Worm (Caenorhabditis elegans) whole organism, L2 larva: ENCODE measurements around the gene C04F6.9.

Experiments
- C34F6.9 ChIP-seq: fragments of 150-350 bp; optimal IDR thresholded peaks from 2 replicates; lab custom pipeline; 2014; ENCODE audit warnings: missing biosample characterization, missing genetic modification characterization
- R02D3.7 ChIP-seq: fragments of 150-350 bp; optimal IDR thresholded peaks from 2 replicates; lab custom pipeline; 2014; ENCODE audit warnings: missing biosample characterization, missing genetic modification characterization
- Y55F3AM.14 ChIP-seq: fragments of 200-800 bp; sonication (Bioruptor generic); optimal IDR thresholded peaks from 2 replicates; lab custom pipeline; 2018; ENCODE audit warnings: mild to moderate bottlenecking, missing genetic modification characterization, missing compliant biosample characterization
- ama-1 ChIP-seq: fragments of 150-350 bp; optimal IDR thresholded peaks from 2 replicates; lab custom pipeline; 2018; ENCODE audit warnings: inconsistent platforms
- ceh-82 ChIP-seq: fragments of 150-350 bp; optimal IDR thresholded peaks from 2 replicates; lab custom pipeline; 2014; ENCODE audit warnings: missing biosample characterization, missing genetic modification characterization
- crh-2 ChIP-seq: sonication (generic microtip); optimal IDR thresholded peaks from 2 replicates; lab custom pipeline; 2017; ENCODE audit warnings: missing biosample characterization, missing genetic modification characterization
- egl-27 ChIP-seq: sonication (generic microtip); optimal IDR thresholded peaks from 3 replicates; lab custom pipeline; 2017; ENCODE audit warnings: missing biosample characterization, missing genetic modification reagents, missing genetic modification characterization
- elt-3 ChIP-seq: sonication (generic microtip); optimal IDR thresholded peaks from 2 replicates; lab custom pipeline; 2017; ENCODE audit warnings: missing biosample characterization, missing genetic modification characterization
- fos-1 ChIP-seq: fragments of 150-350 bp; optimal IDR thresholded peaks from 2 replicates; lab custom pipeline; 2014; ENCODE audit warnings: missing biosample characterization, missing genetic modification characterization
- gmeb-1 ChIP-seq: fragments of 150-350 bp; optimal IDR thresholded peaks from 2 replicates; lab custom pipeline; 2014; ENCODE audit warnings: missing biosample characterization, missing genetic modification characterization
- lin-11 ChIP-seq: fragments of 150-350 bp; sonication (generic microtip); optimal IDR thresholded peaks from 2 replicates; lab custom pipeline; 2014; ENCODE audit warnings: missing biosample characterization, missing genetic modification characterization, inconsistent platforms, mixed read lengths
- mab-5 ChIP-seq: fragments of 150-350 bp; optimal IDR thresholded peaks from 2 replicates; lab custom pipeline; 2014; ENCODE audit warnings: missing biosample characterization, missing genetic modification characterization
- mbf-1 ChIP-seq: sonication (generic microtip); optimal IDR thresholded peaks from 2 replicates; lab custom pipeline; 2017; ENCODE audit warnings: missing biosample characterization, missing genetic modification characterization
- mdl-1 ChIP-seq, 2 experiments: fragments of 150-350 bp in 1 of 2; sonication (generic microtip) in 1 of 2; optimal IDR thresholded peaks; 2 replicates each; lab custom pipeline; 2017; ENCODE audit warnings: missing biosample characterization in 2 of 2, missing genetic modification characterization in 2 of 2
- nhr-10 ChIP-seq: sonication (generic microtip); optimal IDR thresholded peaks from 2 replicates; lab custom pipeline; 2017; ENCODE audit warnings: missing biosample characterization, missing genetic modification characterization
- nhr-11 ChIP-seq: fragments of 150-350 bp; optimal IDR thresholded peaks from 2 replicates; lab custom pipeline; 2014; ENCODE audit warnings: missing biosample characterization, missing genetic modification characterization
- nhr-129 ChIP-seq: fragments of 150-350 bp; optimal IDR thresholded peaks from 2 replicates; lab custom pipeline; 2014; ENCODE audit warnings: missing biosample characterization, missing genetic modification characterization
- nhr-25 ChIP-seq: fragments of 150-350 bp; sonication (generic microtip); optimal IDR thresholded peaks from 3 replicates; lab custom pipeline; 2014; ENCODE audit warnings: missing biosample characterization, missing genetic modification characterization
- nhr-6 ChIP-seq: fragments of 150-350 bp; optimal IDR thresholded peaks from 2 replicates; lab custom pipeline; 2014; ENCODE audit warnings: missing biosample characterization, missing genetic modification characterization
- nhr-77 ChIP-seq: fragments of 150-350 bp; optimal IDR thresholded peaks from 2 replicates; lab custom pipeline; 2014; ENCODE audit warnings: missing biosample characterization, missing genetic modification characterization
- sem-4 ChIP-seq: fragments of 150-350 bp; optimal IDR thresholded peaks from 2 replicates; lab custom pipeline; 2014; ENCODE audit warnings: missing biosample characterization, missing genetic modification reagents, missing genetic modification characterization
- sma-3 ChIP-seq: sonication (generic microtip); optimal IDR thresholded peaks from 2 replicates; lab custom pipeline; 2016; ENCODE audit warnings: missing genetic modification reagents, missing genetic modification characterization, missing compliant biosample characterization
- snpc-4 ChIP-seq: fragments of 150-350 bp; optimal IDR thresholded peaks from 2 replicates; lab custom pipeline; 2014; ENCODE audit warnings: missing biosample characterization, missing genetic modification characterization
- unc-39 ChIP-seq: fragments of 150-350 bp; optimal IDR thresholded peaks from 2 replicates; lab custom pipeline; 2014; ENCODE audit warnings: missing biosample characterization, missing genetic modification characterization
- ztf-11 ChIP-seq: sonication (generic microtip); optimal IDR thresholded peaks from 2 replicates; lab custom pipeline; 2017; ENCODE audit warnings: missing biosample characterization, missing genetic modification characterization

The C04F6.9 gene

ce11 chrX:3444514-3444913 is 42.7 kb downstream of the C04F6.9 start, which contains the start of gene ZK813.7:
ZK813.7 (plus strand) TSS chrX:3444814.
- TF ChIP-seq mbf-1 (no peak), nhr-11 (tag; lab: Kevin White, UChicago) (no peak), gmeb-1 (no peak), ama-1 (lab: Kevin White, UChicago) (no peak), fos-1 (tag; lab: Kevin White, UChicago) (no peak), unc-39 (tag; lab: Kevin White, UChicago) (no peak), ztf-11 (no peak)

- TF ChIP-seq elt-3: no peak
- TF ChIP-seq egl-27 (tag; lab: Kevin White, UChicago): no peak
- TF ChIP-seq mbf-1: no peak
- TF ChIP-seq sma-3: no peak
- no peak for TF ChIP-seq C34F6.9 (tag; lab: Kevin White, UChicago)
- no peak for TF ChIP-seq lin-11 (tag; lab: Kevin White, UChicago)
- no peak for TF ChIP-seq mab-5 (tag; lab: Kevin White, UChicago)
- TF ChIP-seq mdl-1 (tag; optimal IDR thresholded peaks at IDR 0.05; lab: Kevin White, UChicago): no peak
- TF ChIP-seq nhr-77 (tag; lab: Kevin White, UChicago): no peak
- no peak for TF ChIP-seq nhr-129 (tag; lab: Kevin White, UChicago)
- no peak for TF ChIP-seq nhr-6 (tag; lab: Kevin White, UChicago)
- TF ChIP-seq R02D3.7 (tag; lab: Kevin White, UChicago): no peak
- no peak for TF ChIP-seq snpc-4 (tag; lab: Kevin White, UChicago)
- no peak for TF ChIP-seq crh-2 (tag; lab: Kevin White, UChicago)
- TF ChIP-seq sem-4 (tag; lab: Kevin White, UChicago): no peak
- no peak for TF ChIP-seq nhr-25
- no peak for TF ChIP-seq ceh-82 (tag; lab: Kevin White, UChicago)
- TF ChIP-seq unc-39 (tag; lab: Kevin White, UChicago): no peak
- no peak for TF ChIP-seq nhr-10 (tag; lab: Kevin White, UChicago)
- TF ChIP-seq fos-1 (tag; lab: Kevin White, UChicago): no peak
These were observed 44.2 kb downstream of the C04F6.9 start, which contains the start of gene ZK813.1 for ce11 chrX:3446011-3446410. ZK813.1 (plus strand) TSS chrX:3446311.

- no peak for TF ChIP-seq egl-27 (tag; lab: Kevin White, UChicago)
- TF ChIP-seq Y55F3AM.14 (GFP tag; lab: Kevin White, UChicago): no peak
These were observed 49.3 kb downstream of the C04F6.9 start, which contains the start of gene ZK813.5 for ce11 chrX:3451122-3451521. ZK813.5 (minus strand) TSS chrX:3451222.
